Worm (Caenorhabditis elegans) whole organism, midembryonic: ENCODE measurements around the gene nfm-1.

Experiments
- T22C8.4 ChIP-seq: fragments of 200-800 bp; sonication (Bioruptor generic); IDR thresholded peaks from 2 replicates; pipeline ENCODE4 v1.3.6; 2022; ENCODE audit warnings: missing genetic modification characterization, missing compliant biosample characterization
- cog-1 ChIP-seq: sonication (generic microtip); optimal IDR thresholded peaks from 2 replicates; lab custom pipeline; 2016; ENCODE audit warnings: missing genetic modification characterization, missing compliant biosample characterization
- flt-1 ChIP-seq: fragments of 200-800 bp; sonication (Bioruptor generic); IDR thresholded peaks from 2 replicates; pipeline ENCODE4 v1.3.6; 2022; ENCODE audit warnings: missing genetic modification characterization, missing compliant biosample characterization
- klf-2 ChIP-seq: fragments of 200-800 bp; sonication (Bioruptor generic); conservative IDR thresholded peaks from 2 replicates; pipeline ENCODE4 v1.3.6; 2022; ENCODE audit warnings: missing genetic modification reagents, missing genetic modification characterization, missing compliant biosample characterization
- med-1 ChIP-seq: sonication (generic microtip); optimal IDR thresholded peaks from 2 replicates; lab custom pipeline; 2017; ENCODE audit warnings: missing genetic modification characterization, mild to moderate bottlenecking, missing compliant biosample characterization, antibody characterized with exemption, missing genetic modification reagents; ENCODE audit not compliant: insufficient read depth
- ref-1 ChIP-seq: fragments of 200-800 bp; sonication (Bioruptor generic); conservative IDR thresholded peaks from 2 replicates; pipeline ENCODE4 v1.3.6; 2022; ENCODE audit warnings: missing genetic modification reagents, missing genetic modification characterization, missing compliant biosample characterization
- tab-1 ChIP-seq: fragments of 200-800 bp; sonication (Bioruptor generic); IDR thresholded peaks from 2 replicates; pipeline ENCODE4 v1.3.6; 2022; ENCODE audit warnings: missing genetic modification characterization, missing compliant biosample characterization
- ztf-23 ChIP-seq: fragments of 200-800 bp; sonication (Bioruptor generic); IDR thresholded peaks from 2 replicates; pipeline ENCODE4 v1.3.6; 2022; ENCODE audit warnings: missing genetic modification reagents, missing genetic modification characterization, missing compliant biosample characterization
- ztf-29 ChIP-seq: fragments of 200-800 bp; sonication (Bioruptor generic); IDR thresholded peaks from 2 replicates; pipeline ENCODE4 v1.3.6; 2022; ENCODE audit warnings: missing genetic modification reagents, missing genetic modification characterization, missing compliant biosample characterization

The nfm-1 gene

ce11 chrIII:6206161-6206853 is 47.1 kb downstream of the nfm-1 start, which contains the start of the genes sna-3 and rps-3:
Gene sna-3 (minus strand): TSS chrIII:6206211.
Gene rps-3 (plus strand): TSS chrIII:6206803.
- TF ChIP-seq T22C8.4, result no peak
- no peak for TF ChIP-seq klf-2 (GFP tag; lab: Robert Waterston, UW)
- no peak for TF ChIP-seq tab-1

- TF ChIP-seq tab-1 (no peak), T22C8.4 (no peak), ref-1 (GFP tag; lab: Robert Waterston, UW) (no peak), ztf-29 (GFP tag; lab: Robert Waterston, UW) (no peak), klf-2 (GFP tag; lab: Robert Waterston, UW) (no peak), flt-1 (no peak)
These were observed 47.8 kb downstream of the nfm-1 start for ce11 chrIII:6207046-6207445.

- no peak for TF ChIP-seq ztf-23 (GFP tag; lab: Robert Waterston, UW)
- no peak for TF ChIP-seq tab-1
- TF ChIP-seq flt-1, result no peak
- TF ChIP-seq cog-1 (tag; lab: Kevin White, UChicago), result no peak
- TF ChIP-seq T22C8.4, result no peak
- no peak for TF ChIP-seq med-1 (GFP tag; lab: Kevin White, UChicago)
- no peak for TF ChIP-seq klf-2 (GFP tag; lab: Robert Waterston, UW)
These were observed 48.6 kb downstream of the nfm-1 start, which contains the start of gene C23G10.2 for ce11 chrIII:6207881-6208280. Gene C23G10.2 (plus strand): TSS chrIII:6208064.

ce11 chrIII:6208984-6209383 is 49.7 kb downstream of the nfm-1 start, which contains the start of gene C23G10.1:
Gene C23G10.1 (plus strand): TSS chrIII:6209284.
- TF ChIP-seq flt-1 (no peak), med-1 (GFP tag; lab: Kevin White, UChicago) (no peak), cog-1 (tag; lab: Kevin White, UChicago) (no peak), ztf-23 (GFP tag; lab: Robert Waterston, UW) (no peak), klf-2 (GFP tag; lab: Robert Waterston, UW) (no peak), T22C8.4 (no peak), ztf-29 (GFP tag; lab: Robert Waterston, UW) (no peak), ref-1 (GFP tag; lab: Robert Waterston, UW) (no peak), tab-1 (no peak)

- TF ChIP-seq ztf-23 (GFP tag; lab: Robert Waterston, UW), result no peak
- TF ChIP-seq ztf-29 (GFP tag; lab: Robert Waterston, UW), result no peak
- no peak for TF ChIP-seq tab-1
- no peak for TF ChIP-seq klf-2 (GFP tag; lab: Robert Waterston, UW)
- TF ChIP-seq ref-1 (GFP tag; lab: Robert Waterston, UW), result no peak
- TF ChIP-seq med-1 (GFP tag; lab: Kevin White, UChicago), result no peak
- TF ChIP-seq T22C8.4, result no peak
- TF ChIP-seq cog-1 (tag; lab: Kevin White, UChicago), result no peak
- TF ChIP-seq flt-1, result no peak
These were observed 51.1 kb downstream of the nfm-1 start for ce11 chrIII:6210215-6210822.

- no peak for TF ChIP-seq T22C8.4
- TF ChIP-seq flt-1, result no peak
- TF ChIP-seq tab-1, result no peak
- no peak for TF ChIP-seq ref-1 (GFP tag; lab: Robert Waterston, UW)
- no peak for TF ChIP-seq cog-1 (tag; lab: Kevin White, UChicago)
- no peak for TF ChIP-seq med-1 (GFP tag; lab: Kevin White, UChicago)
- TF ChIP-seq ztf-23 (GFP tag; lab: Robert Waterston, UW), result no peak
- no peak for TF ChIP-seq ztf-29 (GFP tag; lab: Robert Waterston, UW)
- no peak for TF ChIP-seq klf-2 (GFP tag; lab: Robert Waterston, UW)
These were observed 54.7 kb downstream of the nfm-1 start, which contains the start of gene C23G10.10 for ce11 chrIII:6213915-6214314. Gene C23G10.10 (minus strand): TSS chrIII:6214015.
